Worm (Caenorhabditis elegans): ENCODE results near the gene C05D2.8.

ce11 chrIII:5624835-5625234 lies 14.7 kb upstream of the C05D2.8 start, which contains the start of gene daf-4:
- TF ChIP-seq dao-5 (tag; optimal IDR thresholded peaks at IDR 0.05) (no peak), him-1 (tag; optimal IDR thresholded peaks at IDR 0.05) (no peak)

Data from whole organism, L4/young adult.